Worm (Caenorhabditis elegans) whole organism, young adult: ENCODE measurements around the gene btb-2.

Source experiments
- B0336.3 ChIP-seq: fragments of 200-800 bp; sonication (Bioruptor generic); IDR thresholded peaks from 2 replicates; pipeline ENCODE4 v1.3.6; 2022; ENCODE audit warnings: missing genetic modification characterization, missing compliant biosample characterization
- D2030.7 ChIP-seq: fragments of 200-800 bp; sonication (Bioruptor generic); IDR thresholded peaks from 2 replicates; pipeline ENCODE4 v1.3.6; 2022; ENCODE audit warnings: missing genetic modification reagents, missing genetic modification characterization, missing compliant biosample characterization
- F52B5.7 ChIP-seq: sonication (generic microtip); optimal IDR thresholded peaks from 2 replicates; lab custom pipeline; 2016; ENCODE audit warnings: mild to moderate bottlenecking, missing genetic modification characterization, missing compliant biosample characterization
- F57C9.4 ChIP-seq: sonication (generic microtip); optimal IDR thresholded peaks from 2 replicates; lab custom pipeline; 2017; ENCODE audit warnings: mild to moderate bottlenecking, missing genetic modification characterization, missing compliant biosample characterization
- Y67H2A.10 ChIP-seq: fragments of 200-800 bp; sonication (Bioruptor generic); conservative IDR thresholded peaks from 2 replicates; pipeline ENCODE4 v1.3.6; 2022; ENCODE audit warnings: missing genetic modification reagents, missing genetic modification characterization, missing compliant biosample characterization
- ceh-91 ChIP-seq: fragments of 200-800 bp; sonication (Bioruptor generic); IDR thresholded peaks from 2 replicates; pipeline ENCODE4 v1.3.6; 2022; ENCODE audit warnings: missing genetic modification reagents, missing genetic modification characterization, missing compliant biosample characterization
- dpl-1 ChIP-seq: fragments of 150-350 bp; optimal IDR thresholded peaks from 2 replicates; lab custom pipeline; 2014; ENCODE audit warnings: missing biosample characterization, missing genetic modification reagents, missing genetic modification characterization
- let-607 ChIP-seq, 2 experiments: fragments of 200-800 bp in 1 of 2; sonication (Bioruptor generic) in 1 of 2; sonication (generic microtip) in 1 of 2; optimal IDR thresholded peaks; 2 replicates each; lab custom pipeline; 2016 to 2018; ENCODE audit warnings: mild to moderate bottlenecking in 2 of 2, missing compliant biosample characterization in 2 of 2, missing genetic modification characterization in 2 of 2, moderate library complexity in 2 of 2, missing genotype in 1 of 2
- madf-10 ChIP-seq: sonication (generic microtip); optimal IDR thresholded peaks from 2 replicates; lab custom pipeline; 2016; ENCODE audit warnings: mild to moderate bottlenecking, missing genetic modification characterization, missing compliant biosample characterization
- mxl-1 ChIP-seq: sonication (generic microtip); optimal IDR thresholded peaks from 2 replicates; lab custom pipeline; 2016; ENCODE audit warnings: missing genetic modification characterization, missing compliant biosample characterization
- nfya-2 ChIP-seq: fragments of 200-800 bp; sonication (Bioruptor generic); IDR thresholded peaks from 2 replicates; pipeline ENCODE4 v1.3.6; 2022; ENCODE audit warnings: missing genetic modification reagents, missing genetic modification characterization, missing compliant biosample characterization
- repo-1 ChIP-seq: sonication (generic microtip); optimal IDR thresholded peaks from 2 replicates; lab custom pipeline; 2017; ENCODE audit warnings: mild to moderate bottlenecking, missing genetic modification characterization, missing compliant biosample characterization
- unc-62 ChIP-seq: fragments of 150-350 bp; optimal IDR thresholded peaks from 2 replicates; lab custom pipeline; 2014; ENCODE audit warnings: missing biosample characterization, missing genetic modification reagents, missing genetic modification characterization
- ztf-25 ChIP-seq: fragments of 200-800 bp; sonication (Bioruptor generic); IDR thresholded peaks from 2 replicates; pipeline ENCODE4 v1.3.6; 2022; ENCODE audit warnings: missing genetic modification reagents, missing genetic modification characterization, missing compliant biosample characterization

DNA sequence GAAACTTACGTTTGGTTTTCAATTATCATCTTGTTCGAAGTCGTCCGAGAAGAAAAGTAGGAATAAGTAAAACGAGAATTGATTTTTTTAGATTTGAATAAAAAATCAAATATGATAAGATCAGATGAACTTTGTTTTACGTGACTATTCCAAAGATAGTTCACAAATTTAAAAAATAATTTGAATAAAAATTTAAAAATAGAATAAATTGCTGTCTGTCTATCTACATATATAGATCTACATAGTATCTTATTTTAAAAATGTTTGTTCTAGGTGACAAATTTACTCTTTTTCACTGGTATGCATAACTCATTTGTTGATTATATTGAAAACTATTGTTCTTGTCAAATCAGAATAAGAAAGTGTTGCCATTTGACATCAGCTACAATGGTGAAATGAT is 13.8 kb upstream of the btb-2 start, which contains the start of gene F58F12.2:
- TF ChIP-seq madf-10 (tag; lab: Kevin White, UChicago) (no peak), dpl-1 (GFP tag; lab: Kevin White, UChicago) (no peak), nfya-2 (GFP tag; lab: Robert Waterston, UW) (no peak), B0336.3 (GFP tag; lab: Robert Waterston, UW) (no peak), mxl-1 (no peak), ztf-25 (GFP tag; lab: Robert Waterston, UW) (no peak), ceh-91 (GFP tag; lab: Robert Waterston, UW) (no peak), F52B5.7 (tag; lab: Kevin White, UChicago) (no peak), unc-62 (GFP tag; lab: Kevin White, UChicago) (no peak), F57C9.4 (tag; lab: Kevin White, UChicago) (no peak), Y67H2A.10 (GFP tag; lab: Robert Waterston, UW) (no peak), D2030.7 (GFP tag; lab: Robert Waterston, UW) (no peak), repo-1 (no peak), let-607 (tag; optimal IDR thresholded peaks at IDR 0.05; lab: Kevin White, UChicago) (no peak)
